Worm (Caenorhabditis elegans): Measurements from ENCODE around the gene F26F2.8.

- TF ChIP-seq alr-1 (tag; optimal IDR thresholded peaks at IDR 0.05) (no peak), snpc-4 (tag; optimal IDR thresholded peaks at IDR 0.05) (no peak), nhr-23 (tag; optimal IDR thresholded peaks at IDR 0.05) (no peak)
These were observed 29.3 kb downstream of the F26F2.8 start, which contains the start of gene ttr-12 for ce11 chrV:20608688-20609087.
